Fruit fly (Drosophila melanogaster) whole organism, embryonic: ENCODE data around the gene CG6149.

Source experiments
- Asciz ChIP-seq: fragments of 200-800 bp; sonication (Bioruptor generic); optimal IDR thresholded peaks from 2 replicates; lab custom pipeline; 2017; ENCODE audit warnings: missing biosample characterization, mild to moderate bottlenecking, missing genetic modification characterization, missing genetic modification reagents
- Awh ChIP-seq: fragments of 200-800 bp; sonication (Bioruptor generic); IDR thresholded peaks from 2 replicates; pipeline ENCODE4, ENCODE4 v1.3.6; 2022; ENCODE audit warnings: missing biosample characterization, missing genetic modification characterization
- BtbVII ChIP-seq: fragments of 200-800 bp; sonication (Bioruptor generic); optimal IDR thresholded peaks from 3 replicates; lab custom pipeline; 2017; ENCODE audit warnings: missing biosample characterization, mild to moderate bottlenecking, missing genetic modification characterization
- CG1024 ChIP-seq: fragments of 200-800 bp; sonication (Bioruptor generic); IDR thresholded peaks from 2 replicates; pipeline ENCODE4 v1.3.6; 2022; ENCODE audit warnings: missing biosample characterization, missing genetic modification characterization
- CG10462 ChIP-seq: fragments of 200-800 bp; sonication (Bioruptor generic); optimal IDR thresholded peaks from 2 replicates; lab custom pipeline; 2016; ENCODE audit warnings: missing biosample characterization, missing genetic modification characterization
- CG13775 ChIP-seq: fragments of 200-800 bp; sonication (Bioruptor generic); optimal IDR thresholded peaks from 3 replicates; lab custom pipeline; 2017; ENCODE audit warnings: missing biosample characterization, mild to moderate bottlenecking, missing genetic modification characterization
- CG13894 ChIP-seq: fragments of 200-800 bp; sonication (Bioruptor generic); optimal IDR thresholded peaks from 3 replicates; lab custom pipeline; 2018; ENCODE audit warnings: missing biosample characterization, mild to moderate bottlenecking, missing genetic modification characterization, moderate library complexity
- CG15514 ChIP-seq: fragments of 200-800 bp; sonication (Bioruptor generic); optimal IDR thresholded peaks from 3 replicates; lab custom pipeline; 2017; ENCODE audit warnings: missing biosample characterization, missing genetic modification characterization, mild to moderate bottlenecking, moderate library complexity, missing genetic modification reagents
- CG16815 ChIP-seq: fragments of 200-800 bp; sonication (Bioruptor generic); optimal IDR thresholded peaks from 3 replicates; lab custom pipeline; 2017; ENCODE audit warnings: missing biosample characterization, mild to moderate bottlenecking, missing genetic modification characterization
- CG17802 ChIP-seq: fragments of 200-800 bp; sonication (Bioruptor generic); optimal IDR thresholded peaks from 2 replicates; lab custom pipeline; 2018; ENCODE audit warnings: missing biosample characterization, mild to moderate bottlenecking, missing genetic modification characterization, moderate library complexity
- CG18262 ChIP-seq: fragments of 200-800 bp; optimal IDR thresholded peaks from 3 replicates; lab custom pipeline; 2019; ENCODE audit warnings: missing biosample characterization, mild to moderate bottlenecking, missing genetic modification characterization, moderate library complexity
- CG2889 ChIP-seq: fragments of 200-800 bp; sonication (Bioruptor generic); IDR thresholded peaks from 3 replicates; pipeline ENCODE4 v1.3.6; 2022; ENCODE audit warnings: missing biosample characterization, missing genetic modification characterization
- CG34224 ChIP-seq: fragments of 200-800 bp; sonication (Bioruptor generic); IDR thresholded peaks from 3 replicates; pipeline ENCODE4 v1.3.6; 2022; ENCODE audit warnings: missing biosample characterization, missing genetic modification characterization; ENCODE audit not compliant: partially characterized antibody
- CG43689 ChIP-seq: fragments of 200-800 bp; sonication (Bioruptor generic); IDR thresholded peaks from 2 replicates; pipeline ENCODE4 v1.3.6; 2022; ENCODE audit warnings: missing biosample characterization, missing genetic modification characterization
- CG6791 ChIP-seq: fragments of 200-800 bp; sonication (Bioruptor generic); IDR thresholded peaks from 3 replicates; pipeline ENCODE4 v1.3.6; 2022; ENCODE audit warnings: missing biosample characterization, missing genetic modification characterization; ENCODE audit not compliant: partially characterized antibody
- CG9876 ChIP-seq: fragments of 200-800 bp; sonication (Bioruptor generic); optimal IDR thresholded peaks from 2 replicates; lab custom pipeline; 2016; ENCODE audit warnings: missing biosample characterization, missing genetic modification characterization
- D19A ChIP-seq: fragments of 200-800 bp; optimal IDR thresholded peaks from 3 replicates; lab custom pipeline; 2019; ENCODE audit warnings: missing biosample characterization, mild to moderate bottlenecking, missing genetic modification characterization, moderate library complexity
- Deaf1 ChIP-seq: fragments of 200-800 bp; optimal IDR thresholded peaks from 3 replicates; lab custom pipeline; 2019; ENCODE audit warnings: missing biosample characterization, mild to moderate bottlenecking, missing genetic modification characterization, moderate library complexity
- Dip3 ChIP-seq: fragments of 200-800 bp; sonication (Bioruptor generic); optimal IDR thresholded peaks from 3 replicates; lab custom pipeline; 2016; ENCODE audit warnings: missing biosample characterization, missing genetic modification characterization
- E2f2 ChIP-seq: fragments of 200-800 bp; sonication (Bioruptor generic); IDR thresholded peaks from 2 replicates; pipeline ENCODE4 v1.3.6; 2022; ENCODE audit warnings: missing biosample characterization, missing genetic modification characterization
- H2.0 ChIP-seq: fragments of 200-800 bp; sonication (Bioruptor generic); IDR thresholded peaks from 2 replicates; pipeline ENCODE4 v1.3.6; 2022; ENCODE audit warnings: missing biosample characterization, missing genetic modification characterization
- Mad ChIP-seq: fragments of 200-800 bp; sonication (Bioruptor generic); optimal IDR thresholded peaks from 2 replicates; lab custom pipeline; 2016; ENCODE audit warnings: missing biosample characterization, missing genetic modification characterization
- Max ChIP-seq: fragments of 200-800 bp; sonication (Bioruptor generic); optimal IDR thresholded peaks from 2 replicates; lab custom pipeline; 2016; ENCODE audit warnings: missing biosample characterization, mild to moderate bottlenecking, missing genetic modification characterization
- Nf-YA ChIP-seq: fragments of 200-800 bp; sonication (Bioruptor generic); IDR thresholded peaks from 2 replicates; pipeline ENCODE4 v1.3.6; 2022; ENCODE audit warnings: missing biosample characterization, missing genetic modification characterization
- Oli ChIP-seq: fragments of 200-800 bp; sonication (Bioruptor generic); optimal IDR thresholded peaks from 2 replicates; lab custom pipeline; 2018; ENCODE audit warnings: missing biosample characterization, mild to moderate bottlenecking, missing genetic modification characterization, moderate library complexity
- Side ChIP-seq: fragments of 200-800 bp; sonication (Bioruptor generic); optimal IDR thresholded peaks from 2 replicates; lab custom pipeline; 2016; ENCODE audit warnings: missing biosample characterization, missing genetic modification characterization
- Six4 ChIP-seq: fragments of 200-800 bp; sonication (Bioruptor generic); optimal IDR thresholded peaks from 2 replicates; lab custom pipeline; 2016; ENCODE audit warnings: missing biosample characterization, missing genetic modification characterization
- Spps ChIP-seq: fragments of 200-800 bp; sonication (Bioruptor generic); optimal IDR thresholded peaks from 2 replicates; lab custom pipeline; 2018; ENCODE audit warnings: missing biosample characterization, mild to moderate bottlenecking, missing genetic modification characterization
- Vsx1 ChIP-seq: fragments of 200-800 bp; sonication (Bioruptor generic); optimal IDR thresholded peaks from 2 replicates; lab custom pipeline; 2017; ENCODE audit warnings: missing biosample characterization, mild to moderate bottlenecking, missing genetic modification characterization, missing genetic modification reagents
- Xbp1 ChIP-seq: fragments of 200-800 bp; sonication (Bioruptor generic); optimal IDR thresholded peaks from 3 replicates; lab custom pipeline; 2016; ENCODE audit warnings: missing biosample characterization, mild to moderate bottlenecking, missing genetic modification characterization
- cas ChIP-seq: fragments of 200-800 bp; sonication (Bioruptor generic); IDR thresholded peaks from 2 replicates; pipeline ENCODE4 v1.3.6; 2022; ENCODE audit warnings: missing biosample characterization, missing genetic modification characterization
- croc ChIP-seq: fragments of 200-800 bp; sonication (Bioruptor generic); conservative IDR thresholded peaks from 3 replicates; pipeline ENCODE4 v1.3.6; 2022; ENCODE audit warnings: missing biosample characterization, missing genetic modification characterization
- da ChIP-seq: fragments of 200-800 bp; sonication (Bioruptor generic); optimal IDR thresholded peaks from 2 replicates; lab custom pipeline; 2016; ENCODE audit warnings: missing biosample characterization, missing genetic modification characterization
- dmrt99B ChIP-seq: fragments of 200-800 bp; sonication (Bioruptor generic); optimal IDR thresholded peaks from 2 replicates; lab custom pipeline; 2018; ENCODE audit warnings: missing biosample characterization, mild to moderate bottlenecking, missing genetic modification characterization, moderate library complexity
- esg ChIP-seq: fragments of 200-800 bp; sonication (Bioruptor generic); conservative IDR thresholded peaks from 2 replicates; pipeline ENCODE4 v1.3.6; 2022; ENCODE audit warnings: missing biosample characterization, missing genetic modification characterization
- eyg ChIP-seq: fragments of 200-800 bp; sonication (Bioruptor generic); optimal IDR thresholded peaks from 3 replicates; lab custom pipeline; 2016; ENCODE audit warnings: missing biosample characterization, missing genetic modification characterization
- gsb ChIP-seq: fragments of 200-800 bp; sonication (Bioruptor generic); IDR thresholded peaks from 2 replicates; pipeline ENCODE4 v1.3.6; 2022; ENCODE audit warnings: missing biosample characterization, missing genetic modification characterization
- ham ChIP-seq: fragments of 200-800 bp; sonication (Bioruptor generic); IDR thresholded peaks from 2 replicates; pipeline ENCODE4 v1.3.6; 2022; ENCODE audit warnings: missing biosample characterization, missing genetic modification characterization
- hbn ChIP-seq: fragments of 200-800 bp; sonication (Bioruptor generic); IDR thresholded peaks from 2 replicates; pipeline ENCODE4 v1.3.6; 2022; ENCODE audit warnings: missing biosample characterization, missing genetic modification characterization; ENCODE audit not compliant: partially characterized antibody
- klu ChIP-seq: fragments of 200-800 bp; sonication (Bioruptor generic); IDR thresholded peaks from 2 replicates; pipeline ENCODE4 v1.3.6; 2022; ENCODE audit warnings: missing biosample characterization, missing genetic modification characterization
- luna ChIP-seq: fragments of 200-800 bp; sonication (Bioruptor generic); optimal IDR thresholded peaks from 2 replicates; lab custom pipeline; 2016; ENCODE audit warnings: missing biosample characterization, missing genetic modification characterization
- nerfin-2 ChIP-seq: fragments of 200-800 bp; sonication (Bioruptor generic); IDR thresholded peaks from 2 replicates; pipeline ENCODE4 v1.3.6; 2022; ENCODE audit warnings: missing biosample characterization, missing genetic modification characterization; ENCODE audit not compliant: partially characterized antibody
- oc ChIP-seq: fragments of 200-800 bp; sonication (Bioruptor generic); optimal IDR thresholded peaks from 2 replicates; lab custom pipeline; 2018; ENCODE audit warnings: missing biosample characterization, mild to moderate bottlenecking, missing genetic modification characterization, moderate library complexity
- pho ChIP-seq: fragments of 200-800 bp; sonication (Bioruptor generic); optimal IDR thresholded peaks from 2 replicates; lab custom pipeline; 2016; ENCODE audit warnings: missing biosample characterization, missing genetic modification characterization
- ro ChIP-seq: fragments of 200-800 bp; sonication (Bioruptor generic); IDR thresholded peaks from 2 replicates; pipeline ENCODE4 v1.3.6; 2022; ENCODE audit warnings: missing biosample characterization, missing genetic modification characterization
- salm ChIP-seq: fragments of 200-800 bp; sonication (Bioruptor generic); optimal IDR thresholded peaks from 2 replicates; lab custom pipeline; 2018; ENCODE audit warnings: missing biosample characterization, mild to moderate bottlenecking, missing genetic modification characterization
- slou ChIP-seq: fragments of 200-800 bp; sonication (Bioruptor generic); optimal IDR thresholded peaks from 3 replicates; lab custom pipeline; 2016; ENCODE audit warnings: missing biosample characterization, missing genetic modification characterization
- slp2 ChIP-seq: fragments of 200-800 bp; sonication (Bioruptor generic); optimal IDR thresholded peaks from 2 replicates; lab custom pipeline; 2016; ENCODE audit warnings: missing biosample characterization, missing genetic modification characterization
- tio ChIP-seq: fragments of 200-800 bp; sonication (Bioruptor generic); optimal IDR thresholded peaks from 2 replicates; lab custom pipeline; 2017; ENCODE audit warnings: missing biosample characterization, missing genetic modification characterization, inconsistent platforms
- unc-4 ChIP-seq: fragments of 200-800 bp; sonication (Bioruptor generic); IDR thresholded peaks from 2 replicates; pipeline ENCODE4 v1.3.6; 2022; ENCODE audit warnings: missing biosample characterization, missing genetic modification characterization; ENCODE audit not compliant: partially characterized antibody

CG6149 gene

dm6 chr3L:11422338-11422802, 12.9 kb downstream of the CG6149 start (continued):
- TF ChIP-seq CG43689 (GFP tag; lab: Robert Waterston, UW) = peak; percentile 23; the same call in 1 of the 2 replicates
- TF ChIP-seq gsb = 0 out of 2 replicates have a peak, but pooled peaks have one; percentile 6
- TF ChIP-seq CG34224 (GFP tag; lab: Robert Waterston, UW) = no peak
- TF ChIP-seq Deaf1 = no peak
- TF ChIP-seq CG9876 = peak; percentile 11
- TF ChIP-seq Asciz = peak; percentile 80
- peak; percentile 69 for TF ChIP-seq Side
- TF ChIP-seq unc-4 (GFP tag; lab: Robert Waterston, UW) = no peak
- TF ChIP-seq eyg (GFP tag; lab: Kevin White, UChicago) = no peak
- TF ChIP-seq CG18262 = peak; percentile 90
- peak; percentile 54 for TF ChIP-seq tio (GFP tag; lab: Kevin White, UChicago)
- peak; percentile 72 for TF ChIP-seq klu (GFP tag; lab: Robert Waterston, UW)
- 0 out of 3 replicates have a peak, but pooled peaks have one; percentile 11 for TF ChIP-seq CG2889 (GFP tag; lab: Robert Waterston, UW)
- no peak for TF ChIP-seq cas
- TF ChIP-seq CG13775 (GFP tag; lab: Kevin White, UChicago) = peak; percentile 75
- TF ChIP-seq CG15514 = peak; percentile 30
- TF ChIP-seq Dip3 (GFP tag; lab: Kevin White, UChicago) = no peak
- TF ChIP-seq BtbVII = peak; percentile 62
- peak; percentile 86 for TF ChIP-seq Awh (GFP tag; lab: Robert Waterston, UW)
- peak; percentile 43 for TF ChIP-seq pho
- TF ChIP-seq Vsx1 (GFP tag; lab: Kevin White, UChicago) = peak; percentile 61
- peak; percentile 71 for TF ChIP-seq Oli
- peak; percentile 89 for TF ChIP-seq Spps (tag; lab: Kevin White, UChicago)
- peak; percentile 36; the same call in 1 of the 2 replicates for TF ChIP-seq E2f2 (GFP tag; lab: Robert Waterston, UW)
- TF ChIP-seq nerfin-2 (GFP tag; lab: Robert Waterston, UW) = no peak
- peak; percentile 9 for TF ChIP-seq CG10462
- no peak for TF ChIP-seq ham (GFP tag; lab: Robert Waterston, UW)
- TF ChIP-seq CG17802 (tag; lab: Kevin White, UChicago) = peak; percentile 33
- no peak for TF ChIP-seq oc (tag; lab: Kevin White, UChicago)
- TF ChIP-seq ro = peak; percentile 62; the same call in 1 of the 2 replicates
- TF ChIP-seq Nf-YA (GFP tag; lab: Robert Waterston, UW) = 0 out of 2 replicates have a peak, but pooled peaks have one; percentile 29
- no peak for TF ChIP-seq CG13894
- peak; percentile 58 for TF ChIP-seq CG16815 (GFP tag; lab: Kevin White, UChicago)
- TF ChIP-seq luna (GFP tag; lab: Kevin White, UChicago) = no peak
- TF ChIP-seq Max (GFP tag; lab: Kevin White, UChicago) = peak; percentile 52
- TF ChIP-seq croc (GFP tag; lab: Robert Waterston, UW) = peak; percentile 78
- peak; percentile 69 for TF ChIP-seq D19A
- peak; percentile 50 for TF ChIP-seq slp2 (GFP tag; lab: Kevin White, UChicago)
- TF ChIP-seq esg = peak; percentile 69
- TF ChIP-seq H2.0 (GFP tag; lab: Robert Waterston, UW) = peak; percentile 71
- no peak for TF ChIP-seq slou (GFP tag; lab: Kevin White, UChicago)
- TF ChIP-seq Xbp1 = peak; percentile 54
- no peak for TF ChIP-seq CG6791 (GFP tag; lab: Robert Waterston, UW)
- TF ChIP-seq hbn (GFP tag; lab: Robert Waterston, UW) = no peak
- TF ChIP-seq CG1024 (GFP tag; lab: Robert Waterston, UW) = peak; percentile 79
- peak; percentile 33 for TF ChIP-seq Six4 (GFP tag; lab: Kevin White, UChicago)
- no peak for TF ChIP-seq salm (tag; lab: Kevin White, UChicago)
- TF ChIP-seq da (GFP tag; lab: Kevin White, UChicago) = no peak
- TF ChIP-seq Mad (GFP tag; lab: Kevin White, UChicago) = peak; percentile 46
- TF ChIP-seq dmrt99B (tag; lab: Kevin White, UChicago) = peak; percentile 89
- TF ChIP-seq, all 482 proteins: peak for 330
